Worm (Caenorhabditis elegans) whole organism, late embryonic: Measurements from ENCODE around the gene Y39G8B.9.
A peak's percentile ranks its signal among the peaks of the same experiment; 100 is the strongest.

ENCODE experiments used
- F13H6.1 ChIP-seq: sonication (generic microtip); optimal IDR thresholded peaks from 2 replicates; lab custom pipeline; 2016; ENCODE audit warnings: missing genetic modification characterization, missing compliant biosample characterization
- K02D7.2 ChIP-seq: sonication (generic microtip); optimal IDR thresholded peaks from 2 replicates; lab custom pipeline; 2017; ENCODE audit warnings: mild to moderate bottlenecking, missing genetic modification characterization, missing compliant biosample characterization
- ahr-1 ChIP-seq: sonication (generic microtip); optimal IDR thresholded peaks from 2 replicates; lab custom pipeline; 2016; ENCODE audit warnings: missing genetic modification characterization, missing compliant biosample characterization
- ama-1 ChIP-seq: fragments of 150-350 bp; optimal IDR thresholded peaks from 2 replicates; lab custom pipeline; 2014
- ceh-14 ChIP-seq: sonication (generic microtip); optimal IDR thresholded peaks from 2 replicates; lab custom pipeline; 2016; ENCODE audit warnings: missing genotype, missing genetic modification characterization, missing compliant biosample characterization
- ceh-19 ChIP-seq: fragments of 200-800 bp; sonication (Bioruptor generic); optimal IDR thresholded peaks from 2 replicates; lab custom pipeline; 2018; ENCODE audit warnings: mild to moderate bottlenecking, missing genetic modification characterization, missing compliant biosample characterization
- ceh-2 ChIP-seq: sonication (generic microtip); optimal IDR thresholded peaks from 2 replicates; lab custom pipeline; 2016; ENCODE audit warnings: missing genotype, missing genetic modification characterization, missing compliant biosample characterization
- ceh-24 ChIP-seq: sonication (generic microtip); optimal IDR thresholded peaks from 2 replicates; lab custom pipeline; 2016; ENCODE audit warnings: mild to moderate bottlenecking, missing genetic modification characterization, missing compliant biosample characterization
- ceh-31 ChIP-seq: sonication (generic microtip); optimal IDR thresholded peaks from 2 replicates; lab custom pipeline; 2016; ENCODE audit warnings: missing genetic modification characterization, missing compliant biosample characterization
- ceh-34 ChIP-seq: sonication (generic microtip); optimal IDR thresholded peaks from 2 replicates; lab custom pipeline; 2016; ENCODE audit warnings: mild to moderate bottlenecking, missing genetic modification characterization, missing compliant biosample characterization
- ceh-45 ChIP-seq: fragments of 200-800 bp; sonication (Bioruptor generic); IDR thresholded peaks from 2 replicates; pipeline ENCODE4 v1.3.6; 2022; ENCODE audit warnings: missing genetic modification reagents, missing genetic modification characterization, missing compliant biosample characterization
- ceh-6 ChIP-seq: fragments of 200-800 bp; sonication (Bioruptor generic); optimal IDR thresholded peaks from 2 replicates; lab custom pipeline; 2018; ENCODE audit warnings: mild to moderate bottlenecking, missing genetic modification characterization, missing compliant biosample characterization
- ceh-9 ChIP-seq: sonication (generic microtip); optimal IDR thresholded peaks from 2 replicates; lab custom pipeline; 2016; ENCODE audit warnings: mild to moderate bottlenecking, missing genetic modification characterization, inconsistent platforms, missing compliant biosample characterization
- che-1 ChIP-seq: sonication (generic microtip); optimal IDR thresholded peaks from 2 replicates; lab custom pipeline; 2016; ENCODE audit warnings: mild to moderate bottlenecking, missing genetic modification characterization, missing compliant biosample characterization
- dmd-4 ChIP-seq: sonication (generic microtip); optimal IDR thresholded peaks from 2 replicates; lab custom pipeline; 2016; ENCODE audit warnings: borderline replicate concordance, missing genetic modification characterization, missing compliant biosample characterization
- elt-2 ChIP-seq: sonication (generic microtip); optimal IDR thresholded peaks from 2 replicates; lab custom pipeline; 2016; ENCODE audit warnings: missing genetic modification reagents, missing genetic modification characterization, missing compliant biosample characterization
- elt-4 ChIP-seq: sonication (generic microtip); optimal IDR thresholded peaks from 2 replicates; lab custom pipeline; 2016; ENCODE audit warnings: missing genetic modification characterization, missing compliant biosample characterization
- eyg-1 ChIP-seq: sonication (generic microtip); optimal IDR thresholded peaks from 2 replicates; lab custom pipeline; 2016; ENCODE audit warnings: missing genotype, missing genetic modification characterization, missing compliant biosample characterization
- fax-1 ChIP-seq: sonication (generic microtip); optimal IDR thresholded peaks from 2 replicates; lab custom pipeline; 2016; ENCODE audit warnings: missing genotype, missing genetic modification characterization, missing compliant biosample characterization
- fkh-10 ChIP-seq: fragments of 150-350 bp; optimal IDR thresholded peaks from 2 replicates; lab custom pipeline; 2014; ENCODE audit warnings: missing biosample characterization, missing genetic modification reagents, missing genetic modification characterization
- fkh-6 ChIP-seq: sonication (generic microtip); optimal IDR thresholded peaks from 2 replicates; lab custom pipeline; 2016; ENCODE audit warnings: missing genetic modification characterization, missing compliant biosample characterization
- hlh-15 ChIP-seq: sonication (generic microtip); optimal IDR thresholded peaks from 2 replicates; lab custom pipeline; 2016; ENCODE audit warnings: missing genetic modification characterization, missing compliant biosample characterization
- hlh-30 ChIP-seq: sonication (generic microtip); optimal IDR thresholded peaks from 2 replicates; lab custom pipeline; 2017; ENCODE audit warnings: antibody characterized with exemption, missing genetic modification characterization, missing compliant biosample characterization; ENCODE audit not compliant: insufficient read depth
- lim-6 ChIP-seq: sonication (generic microtip); optimal IDR thresholded peaks from 2 replicates; lab custom pipeline; 2016; ENCODE audit warnings: missing genetic modification characterization, missing compliant biosample characterization
- lin-11 ChIP-seq: fragments of 200-800 bp; sonication (Bioruptor generic); optimal IDR thresholded peaks from 2 replicates; lab custom pipeline; 2018; ENCODE audit warnings: mild to moderate bottlenecking, missing genetic modification characterization, missing compliant biosample characterization
- nfya-1 ChIP-seq: sonication (generic microtip); optimal IDR thresholded peaks from 2 replicates; lab custom pipeline; 2017; ENCODE audit warnings: missing genetic modification characterization, mild to moderate bottlenecking, missing compliant biosample characterization, antibody characterized with exemption, moderate library complexity
- pag-3 ChIP-seq: sonication (generic microtip); optimal IDR thresholded peaks from 2 replicates; lab custom pipeline; 2016; ENCODE audit warnings: missing compliant biosample characterization, missing genetic modification characterization, borderline replicate concordance
- pha-2 ChIP-seq: sonication (generic microtip); optimal IDR thresholded peaks from 2 replicates; lab custom pipeline; 2017; ENCODE audit warnings: mild to moderate bottlenecking, missing genetic modification characterization, missing compliant biosample characterization
- pha-4 ChIP-seq: fragments of 150-350 bp; optimal IDR thresholded peaks from 2 replicates; lab custom pipeline; 2018; ENCODE audit warnings: missing biosample characterization, missing genetic modification reagents, missing genetic modification characterization
- pros-1 ChIP-seq: fragments of 150-350 bp; optimal IDR thresholded peaks from 2 replicates; lab custom pipeline; 2014; ENCODE audit warnings: missing biosample characterization, missing genetic modification reagents, missing genetic modification characterization
- ref-2 ChIP-seq: sonication (generic microtip); optimal IDR thresholded peaks from 2 replicates; lab custom pipeline; 2016; ENCODE audit warnings: missing genetic modification characterization, missing compliant biosample characterization
- sdc-2 ChIP-seq: sonication (generic microtip); optimal IDR thresholded peaks from 2 replicates; lab custom pipeline; 2016; ENCODE audit warnings: missing genotype, missing genetic modification characterization, missing compliant biosample characterization
- sox-4 ChIP-seq: sonication (generic microtip); optimal IDR thresholded peaks from 2 replicates; lab custom pipeline; 2017; ENCODE audit warnings: mild to moderate bottlenecking, missing genetic modification characterization, inconsistent platforms, missing compliant biosample characterization
- tbx-2 ChIP-seq: sonication (generic microtip); optimal IDR thresholded peaks from 2 replicates; lab custom pipeline; 2016; ENCODE audit warnings: missing genetic modification characterization, missing compliant biosample characterization
- tbx-7 ChIP-seq: sonication (generic microtip); optimal IDR thresholded peaks from 2 replicates; lab custom pipeline; 2016; ENCODE audit warnings: missing genotype, missing genetic modification characterization, missing compliant biosample characterization
- ttx-3 ChIP-seq: sonication (generic microtip); optimal IDR thresholded peaks from 2 replicates; lab custom pipeline; 2016; ENCODE audit warnings: missing genetic modification reagents, missing genetic modification characterization, missing compliant biosample characterization
- unc-3 ChIP-seq, 2 experiments: fragments of 200-800 bp in 1 of 2; sonication (Bioruptor generic) in 1 of 2; sonication (generic microtip) in 1 of 2; conservative IDR thresholded peaks in 1 of 2; optimal IDR thresholded peaks in 1 of 2; 2 replicates each; pipeline versions ENCODE4 v1.3.6 to Lab custom; 2016 to 2022; ENCODE audit warnings: missing compliant biosample characterization in 2 of 2, missing genetic modification characterization in 2 of 2, missing genetic modification reagents in 1 of 2

Y39G8B.9 gene

DNA sequence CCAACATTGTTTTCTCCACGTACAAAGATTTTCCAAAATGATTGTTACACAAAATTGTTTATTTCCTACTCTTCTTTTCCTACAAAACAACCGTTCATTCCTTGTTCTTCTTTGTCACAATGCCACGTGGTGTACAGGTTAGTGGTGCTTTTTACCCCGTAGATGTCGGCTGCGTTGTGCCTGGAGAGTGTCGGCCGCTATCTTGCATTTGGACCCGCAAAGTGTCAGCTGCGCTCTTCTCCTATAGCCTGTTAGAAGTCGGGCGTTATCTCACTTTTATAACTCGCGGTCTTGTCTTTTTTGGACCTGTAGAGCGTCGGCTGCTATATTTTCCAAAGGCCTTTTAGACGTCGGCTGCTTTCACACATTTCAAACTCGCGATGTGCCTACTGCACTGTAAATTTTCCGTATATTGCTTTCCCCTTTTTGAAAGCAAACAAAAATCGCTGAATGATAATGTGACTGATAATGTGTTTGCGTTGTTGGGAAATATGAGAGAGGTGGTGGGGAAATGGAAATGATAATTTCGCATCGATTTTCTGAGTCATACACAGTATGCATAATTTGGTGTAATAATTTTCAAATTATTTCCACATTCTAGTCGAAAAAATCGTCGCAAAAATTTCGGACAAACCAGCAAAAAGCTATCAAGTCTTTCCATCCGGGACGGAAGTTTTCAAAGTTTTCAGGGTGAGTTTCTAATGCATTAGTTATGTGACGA is 29.7 kb downstream of the Y39G8B.9 start, which contains the start of gene F01D5.8:
F01D5.8 (plus strand) TSS at position 51 of the 721 bp plus-strand sequence.
- TF ChIP-seq ref-2 (tag; lab: Kevin White, UChicago) = no peak
- no peak for TF ChIP-seq hlh-30 (tag; lab: Kevin White, UChicago)
- no peak for TF ChIP-seq ceh-34 (tag; lab: Kevin White, UChicago)
- no peak for TF ChIP-seq hlh-15 (tag; lab: Kevin White, UChicago)
- no peak for TF ChIP-seq ceh-9 (tag; lab: Kevin White, UChicago)
- TF ChIP-seq ceh-45 = no peak
- no peak for TF ChIP-seq elt-4 (tag; lab: Kevin White, UChicago)
- no peak for TF ChIP-seq pag-3
- no peak for TF ChIP-seq sox-4 (tag; lab: Kevin White, UChicago)
- TF ChIP-seq lim-6 (tag; lab: Kevin White, UChicago) = no peak
- no peak for TF ChIP-seq sdc-2 (tag; lab: Kevin White, UChicago)
- TF ChIP-seq pha-2 (tag; lab: Kevin White, UChicago) = no peak
- no peak for TF ChIP-seq dmd-4 (tag; lab: Kevin White, UChicago)
- no peak for TF ChIP-seq ceh-2 (tag; lab: Kevin White, UChicago)
- TF ChIP-seq ceh-31 (tag; lab: Kevin White, UChicago) = no peak
- no peak for TF ChIP-seq fkh-10
- no peak for TF ChIP-seq pros-1
- TF ChIP-seq K02D7.2 (tag; lab: Kevin White, UChicago) = no peak
- TF ChIP-seq, all 69 proteins: peak for 0

DNA sequence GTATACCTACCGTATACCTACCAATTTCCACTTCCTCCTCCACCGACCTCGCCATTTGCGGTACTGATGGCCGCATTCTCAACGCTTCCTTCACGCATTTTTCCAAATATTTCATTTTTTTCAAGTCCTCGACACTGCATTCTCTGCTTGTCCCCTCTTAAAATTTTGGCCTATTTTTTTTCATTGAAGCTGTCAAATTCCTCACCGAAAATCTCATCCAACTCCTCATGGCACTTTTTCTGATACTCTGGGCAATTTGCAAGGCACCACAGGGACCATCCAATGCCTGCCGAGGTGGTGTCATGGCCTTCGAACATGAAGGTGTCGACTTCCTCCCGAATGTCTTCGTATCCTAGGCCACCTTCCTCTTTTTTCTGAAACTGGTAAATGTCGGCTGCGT is 33.5 kb downstream of the Y39G8B.9 start:
- TF ChIP-seq F13H6.1 = no peak
- no peak for TF ChIP-seq tbx-7 (tag; lab: Kevin White, UChicago)
- TF ChIP-seq ttx-3 (tag; lab: Kevin White, UChicago) = no peak
- TF ChIP-seq ceh-14 (tag; lab: Kevin White, UChicago) = no peak
- TF ChIP-seq ahr-1 (tag; lab: Kevin White, UChicago) = no peak
- TF ChIP-seq lim-6 (tag; lab: Kevin White, UChicago) = no peak
- no peak for TF ChIP-seq pha-4 (tag; lab: Kevin White, UChicago)
- no peak for TF ChIP-seq ceh-45
- TF ChIP-seq ref-2 (tag; lab: Kevin White, UChicago) = no peak
- TF ChIP-seq unc-3 (GFP tag; conservative IDR thresholded peaks at IDR 0.05; lab: Robert Waterston, UW) = no peak
- TF ChIP-seq unc-3 (tag; optimal IDR thresholded peaks at IDR 0.05; lab: Kevin White, UChicago) = no peak
- no peak for TF ChIP-seq hlh-30 (tag; lab: Kevin White, UChicago)
- TF ChIP-seq ceh-6 = no peak

DNA sequence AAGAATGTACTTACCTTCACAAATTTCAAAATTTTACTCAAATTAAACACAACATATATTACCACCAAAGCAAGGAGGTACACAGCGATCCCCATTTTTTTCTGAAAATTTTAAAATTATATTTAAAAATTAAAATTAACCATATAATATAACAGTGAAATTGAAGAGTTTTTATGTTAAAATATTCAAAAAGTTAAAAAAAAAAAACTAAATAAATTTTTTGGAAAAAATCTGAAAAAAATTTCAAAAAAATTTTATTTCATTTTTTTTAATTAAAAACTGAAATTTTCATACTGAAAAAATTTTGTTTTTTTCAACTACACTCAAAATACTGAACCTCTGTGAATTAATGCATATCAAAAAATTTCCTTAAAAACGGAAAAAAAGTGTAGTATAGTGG is 35.7 kb downstream of the Y39G8B.9 start, which contains the start of gene cyp-37A1:
cyp-37A1 (minus strand) TSS at position 101 of the 400 bp plus-strand sequence.
- TF ChIP-seq fkh-6 (tag; lab: Kevin White, UChicago) (no peak), ama-1 (no peak), ceh-24 (no peak), elt-4 (tag; lab: Kevin White, UChicago) (no peak), ceh-19 (GFP tag; lab: Kevin White, UChicago) (no peak), fax-1 (tag; lab: Kevin White, UChicago) (no peak), pros-1 (no peak)

DNA sequence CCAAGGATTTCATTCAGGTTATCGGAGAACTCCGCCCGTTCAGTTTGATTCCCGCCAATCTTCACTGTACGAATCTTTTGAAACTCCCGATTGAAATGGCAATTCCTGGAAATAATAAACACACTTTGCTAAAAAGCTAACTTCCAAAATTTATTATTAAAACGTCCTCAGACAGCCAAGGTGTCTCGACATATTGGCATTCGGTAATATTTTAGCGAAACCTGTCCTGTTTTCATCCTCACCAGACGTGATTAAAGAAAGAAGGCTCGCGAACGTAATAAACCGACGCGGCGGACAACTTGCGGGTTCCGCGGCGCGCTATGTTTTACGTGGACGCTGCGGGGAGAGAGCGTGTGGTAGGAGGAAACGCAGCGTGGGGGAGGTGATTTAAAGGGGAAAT is 37.0 kb downstream of the Y39G8B.9 start:
- TF ChIP-seq che-1 (tag; lab: Kevin White, UChicago) (no peak), eyg-1 (no peak), ama-1 (peak; percentile 76), nfya-1 (tag; lab: Kevin White, UChicago) (peak; percentile 9), lin-11 (no peak), elt-2 (tag; lab: Kevin White, UChicago) (peak; percentile 7), tbx-2 (tag; lab: Kevin White, UChicago) (no peak)
